Fruit fly (Drosophila melanogaster) whole organism, prepupa: ENCODE results near the gene nkd.
A peak's percentile ranks its signal among the peaks of the same experiment; 100 is the strongest.

Experiments
- Blimp-1 ChIP-seq: fragments of 200-800 bp; sonication (Bioruptor generic); optimal IDR thresholded peaks from 3 replicates; lab custom pipeline; 2017; ENCODE audit warnings: missing biosample characterization, missing genetic modification characterization, mild to moderate bottlenecking, moderate library complexity, missing genetic modification reagents
- CG10631 ChIP-seq: fragments of 200-800 bp; sonication (Bioruptor generic); optimal IDR thresholded peaks from 2 replicates; lab custom pipeline; 2016; ENCODE audit warnings: missing biosample characterization, missing genetic modification characterization
- CG11294 ChIP-seq: fragments of 200-800 bp; sonication (Bioruptor generic); IDR thresholded peaks from 2 replicates; pipeline ENCODE4 v1.3.6; 2022; ENCODE audit warnings: missing biosample characterization, missing genetic modification characterization
- CG11762 ChIP-seq: fragments of 200-800 bp; sonication (Bioruptor generic); optimal IDR thresholded peaks from 3 replicates; lab custom pipeline; 2016; ENCODE audit warnings: missing biosample characterization, missing genetic modification characterization; ENCODE audit not compliant: insufficient read depth
- CG11902 ChIP-seq: fragments of 200-800 bp; sonication (Bioruptor generic); optimal IDR thresholded peaks from 3 replicates; lab custom pipeline; 2016; ENCODE audit warnings: missing biosample characterization, missing genetic modification characterization
- CG1621 ChIP-seq: fragments of 200-800 bp; sonication (Bioruptor generic); optimal IDR thresholded peaks from 3 replicates; lab custom pipeline; 2018; ENCODE audit warnings: missing biosample characterization, mild to moderate bottlenecking, missing genetic modification characterization
- CG16779 ChIP-seq: fragments of 200-800 bp; sonication (Bioruptor generic); optimal IDR thresholded peaks from 3 replicates; lab custom pipeline; 2017; ENCODE audit warnings: missing biosample characterization, mild to moderate bottlenecking, missing genetic modification characterization
- CG3032 ChIP-seq: fragments of 200-800 bp; optimal IDR thresholded peaks from 2 replicates; lab custom pipeline; 2019; ENCODE audit warnings: missing biosample characterization, mild to moderate bottlenecking, missing genetic modification characterization, moderate library complexity
- CG31627 ChIP-seq: fragments of 200-800 bp; sonication (Bioruptor generic); optimal IDR thresholded peaks from 3 replicates; lab custom pipeline; 2016; ENCODE audit warnings: missing biosample characterization, missing genetic modification characterization
- CG34406 ChIP-seq: fragments of 200-800 bp; sonication (Bioruptor generic); optimal IDR thresholded peaks from 3 replicates; lab custom pipeline; 2016; ENCODE audit warnings: missing biosample characterization, missing genetic modification characterization
- CG3919 ChIP-seq: fragments of 200-800 bp; sonication (Bioruptor generic); optimal IDR thresholded peaks from 3 replicates; lab custom pipeline; 2016; ENCODE audit warnings: missing biosample characterization, missing genetic modification characterization
- CG4318 ChIP-seq: fragments of 200-800 bp; sonication (Bioruptor generic); optimal IDR thresholded peaks from 3 replicates; lab custom pipeline; 2017; ENCODE audit warnings: missing biosample characterization, mild to moderate bottlenecking, missing genetic modification characterization
- CG6163 ChIP-seq: fragments of 200-800 bp; sonication (Bioruptor generic); IDR thresholded peaks from 3 replicates; pipeline ENCODE4 v1.3.6; 2022; ENCODE audit warnings: missing biosample characterization, missing genetic modification characterization
- CG6792 ChIP-seq: fragments of 200-800 bp; sonication (Bioruptor generic); optimal IDR thresholded peaks from 3 replicates; lab custom pipeline; 2016; ENCODE audit warnings: missing biosample characterization, missing genetic modification characterization
- CG6808 ChIP-seq: fragments of 200-800 bp; sonication (Bioruptor generic); optimal IDR thresholded peaks from 3 replicates; lab custom pipeline; 2017; ENCODE audit warnings: missing biosample characterization, missing genetic modification characterization, mild to moderate bottlenecking, moderate library complexity, missing genetic modification reagents
- CG6854 ChIP-seq: fragments of 200-800 bp; sonication (Bioruptor generic); optimal IDR thresholded peaks from 2 replicates; lab custom pipeline; 2017; ENCODE audit warnings: missing biosample characterization, mild to moderate bottlenecking, missing genetic modification characterization
- CG7368 ChIP-seq: fragments of 200-800 bp; sonication (Bioruptor generic); optimal IDR thresholded peaks from 3 replicates; lab custom pipeline; 2016; ENCODE audit warnings: missing biosample characterization, missing genetic modification characterization
- CG8119 ChIP-seq: fragments of 200-800 bp; sonication (Bioruptor generic); IDR thresholded peaks from 3 replicates; pipeline ENCODE4 v1.3.6; 2022; ENCODE audit warnings: missing biosample characterization, missing genetic modification characterization
- CG9139 ChIP-seq: fragments of 200-800 bp; sonication (Bioruptor generic); optimal IDR thresholded peaks from 3 replicates; lab custom pipeline; 2017; ENCODE audit warnings: missing biosample characterization, mild to moderate bottlenecking, missing genetic modification characterization
- Eip75B ChIP-seq: fragments of 200-800 bp; sonication (Bioruptor generic); optimal IDR thresholded peaks from 3 replicates; lab custom pipeline; 2016; ENCODE audit warnings: missing biosample characterization, missing genetic modification characterization
- Eip78C ChIP-seq: fragments of 200-800 bp; sonication (Bioruptor generic); peaks from one replicate; lab custom pipeline; 2016; ENCODE audit warnings: missing biosample characterization, missing genetic modification characterization
- Eip93F ChIP-seq: fragments of 200-800 bp; sonication (Bioruptor generic); optimal IDR thresholded peaks from 2 replicates; lab custom pipeline; 2016; ENCODE audit warnings: missing biosample characterization, mild to moderate bottlenecking, missing genetic modification characterization
- Ets96B ChIP-seq: fragments of 200-800 bp; optimal IDR thresholded peaks from 2 replicates; lab custom pipeline; 2019; ENCODE audit warnings: missing biosample characterization, mild to moderate bottlenecking, missing genetic modification characterization, moderate library complexity
- Hr38 ChIP-seq: sonication (Bioruptor generic); optimal IDR thresholded peaks from 2 replicates; lab custom pipeline; 2016; ENCODE audit warnings: missing biosample characterization, missing genetic modification characterization
- Hr39 ChIP-seq: fragments of 200-800 bp; sonication (Bioruptor generic); optimal IDR thresholded peaks from 2 replicates; lab custom pipeline; 2016; ENCODE audit warnings: missing biosample characterization, missing genetic modification characterization
- Lpt ChIP-seq: fragments of 200-800 bp; sonication (Bioruptor generic); optimal IDR thresholded peaks from 3 replicates; lab custom pipeline; 2016; ENCODE audit warnings: missing biosample characterization, missing genetic modification characterization
- Met ChIP-seq: fragments of 200-800 bp; sonication (Bioruptor generic); optimal IDR thresholded peaks from 3 replicates; lab custom pipeline; 2016; ENCODE audit warnings: missing biosample characterization, missing genetic modification characterization
- OdsH ChIP-seq: fragments of 200-800 bp; sonication (Bioruptor generic); optimal IDR thresholded peaks from 3 replicates; lab custom pipeline; 2016; ENCODE audit warnings: missing biosample characterization, missing genetic modification characterization
- Smox ChIP-seq: fragments of 200-800 bp; sonication (Bioruptor generic); optimal IDR thresholded peaks from 3 replicates; lab custom pipeline; 2016; ENCODE audit warnings: missing biosample characterization, missing genetic modification characterization
- Sox102F ChIP-seq: fragments of 200-800 bp; sonication (Bioruptor generic); optimal IDR thresholded peaks from 2 replicates; lab custom pipeline; 2016; ENCODE audit warnings: missing biosample characterization, mild to moderate bottlenecking, missing genetic modification characterization
- Sox14 ChIP-seq: fragments of 200-800 bp; sonication (Bioruptor generic); optimal IDR thresholded peaks from 3 replicates; lab custom pipeline; 2016; ENCODE audit warnings: missing biosample characterization, missing genetic modification characterization
- Sox15 ChIP-seq: fragments of 200-800 bp; sonication (Bioruptor generic); optimal IDR thresholded peaks from 3 replicates; lab custom pipeline; 2016; ENCODE audit warnings: missing biosample characterization, missing genetic modification characterization
- achi ChIP-seq: fragments of 200-800 bp; sonication (Bioruptor generic); optimal IDR thresholded peaks from 3 replicates; lab custom pipeline; 2016; ENCODE audit warnings: missing biosample characterization, missing genetic modification characterization
- cyc ChIP-seq: fragments of 200-800 bp; sonication (Bioruptor generic); optimal IDR thresholded peaks from 3 replicates; lab custom pipeline; 2016; ENCODE audit warnings: missing biosample characterization, missing genetic modification characterization
- eg ChIP-seq: fragments of 200-800 bp; sonication (Bioruptor generic); IDR thresholded peaks from 3 replicates; pipeline ENCODE4 v1.3.6; 2022; ENCODE audit warnings: missing biosample characterization, missing genetic modification characterization
- esn ChIP-seq: fragments of 200-800 bp; sonication (Bioruptor generic); optimal IDR thresholded peaks from 2 replicates; lab custom pipeline; 2016; ENCODE audit warnings: missing biosample characterization, mild to moderate bottlenecking, missing genetic modification characterization, moderate library complexity
- fd59A ChIP-seq: fragments of 200-800 bp; sonication (Bioruptor generic); optimal IDR thresholded peaks from 2 replicates; lab custom pipeline; 2017; ENCODE audit warnings: missing biosample characterization, mild to moderate bottlenecking, missing genetic modification characterization, missing genetic modification reagents
- fkh ChIP-seq: fragments of 200-800 bp; sonication (Bioruptor generic); optimal IDR thresholded peaks from 3 replicates; lab custom pipeline; 2017; ENCODE audit warnings: missing biosample characterization, mild to moderate bottlenecking, missing genetic modification characterization, moderate library complexity
- net ChIP-seq: fragments of 200-800 bp; sonication (Bioruptor generic); optimal IDR thresholded peaks from 3 replicates; lab custom pipeline; 2016; ENCODE audit warnings: missing biosample characterization, missing genetic modification characterization
- pdm3 ChIP-seq: fragments of 200-800 bp; sonication (Bioruptor generic); optimal IDR thresholded peaks from 3 replicates; lab custom pipeline; 2016; ENCODE audit warnings: missing biosample characterization, missing genetic modification characterization
- salr ChIP-seq, 2 experiments: fragments of 200-800 bp; sonication (Bioruptor generic); optimal IDR thresholded peaks; 3 replicates each; lab custom pipeline; 2016 to 2018; ENCODE audit warnings: missing biosample characterization in 2 of 2, missing genetic modification characterization in 2 of 2, mild to moderate bottlenecking in 1 of 2
- spab ChIP-seq: fragments of 200-800 bp; sonication (Bioruptor generic); optimal IDR thresholded peaks from 2 replicates; lab custom pipeline; 2017; ENCODE audit warnings: missing biosample characterization, mild to moderate bottlenecking, missing genetic modification characterization, missing genetic modification reagents
- ss ChIP-seq, 2 experiments: fragments of 200-800 bp; sonication (Bioruptor generic); optimal IDR thresholded peaks; 2 replicates in 1 of 2; 3 replicates in 1 of 2; lab custom pipeline; 2017 to 2018; ENCODE audit warnings: mild to moderate bottlenecking in 2 of 2, missing biosample characterization in 2 of 2, missing genetic modification characterization in 2 of 2, moderate library complexity in 1 of 2

The nkd gene

DNA sequence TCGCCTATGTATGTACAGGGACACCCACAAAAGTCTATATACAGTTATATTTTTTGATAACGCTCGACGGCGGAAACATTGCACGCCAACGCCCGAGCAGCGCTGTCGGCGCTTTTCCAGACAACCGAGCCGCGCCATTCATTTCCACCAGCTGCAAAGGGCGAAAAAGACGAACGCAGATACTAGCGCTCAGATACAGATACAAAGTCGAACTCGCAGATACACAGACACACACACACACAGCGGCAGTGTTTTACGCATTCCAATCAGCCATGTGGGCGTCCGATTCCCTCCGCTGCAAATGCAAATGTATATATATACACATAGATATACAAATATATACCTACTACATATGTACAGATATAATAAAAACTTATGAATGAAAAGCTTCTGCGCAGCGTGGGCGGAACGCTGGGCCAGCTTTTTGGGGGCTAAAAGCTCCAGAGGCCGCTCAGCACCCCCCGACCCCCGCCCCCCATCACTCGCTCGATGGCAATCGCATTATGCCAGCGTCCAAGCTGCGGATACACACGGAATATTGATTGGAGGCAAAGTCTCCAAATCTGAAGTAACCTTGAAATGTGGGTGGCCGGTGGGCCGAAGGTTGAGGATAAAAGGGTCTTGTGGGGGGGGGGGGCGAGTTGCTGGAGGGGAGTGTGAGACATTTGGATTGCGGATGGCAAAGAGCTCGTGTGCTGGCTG is 46.3 kb upstream of the nkd start (continued):
- TF ChIP-seq Sox14 (GFP tag; lab: Kevin White, UChicago) (no peak), achi (peak; percentile 11), CG1621 (tag; lab: Kevin White, UChicago) (no peak), Sox15 (GFP tag; lab: Kevin White, UChicago) (no peak), Lpt (GFP tag; lab: Kevin White, UChicago) (no peak), CG6808 (GFP tag; lab: Kevin White, UChicago) (peak; percentile 62), Eip78C (GFP tag; lab: Kevin White, UChicago) (peak; percentile 35), CG7368 (GFP tag; lab: Kevin White, UChicago) (peak; percentile 22), fd59A (no peak), CG11294 (GFP tag; lab: Robert Waterston, UW) (no peak), ss (GFP tag; optimal IDR thresholded peaks at IDR 0.05; lab: Kevin White, UChicago) (peak; percentile 27 to 70), Ets96B (no peak), CG8119 (no peak), net (GFP tag; lab: Kevin White, UChicago) (no peak), CG16779 (tag; lab: Kevin White, UChicago) (peak; percentile 91), Hr39 (GFP tag; lab: Kevin White, UChicago) (no peak), pdm3 (GFP tag; lab: Kevin White, UChicago) (no peak), Eip93F (GFP tag; lab: Kevin White, UChicago) (peak; percentile 8), Hr38 (no peak), OdsH (GFP tag; lab: Kevin White, UChicago) (no peak), Met (peak; percentile 21)

DNA sequence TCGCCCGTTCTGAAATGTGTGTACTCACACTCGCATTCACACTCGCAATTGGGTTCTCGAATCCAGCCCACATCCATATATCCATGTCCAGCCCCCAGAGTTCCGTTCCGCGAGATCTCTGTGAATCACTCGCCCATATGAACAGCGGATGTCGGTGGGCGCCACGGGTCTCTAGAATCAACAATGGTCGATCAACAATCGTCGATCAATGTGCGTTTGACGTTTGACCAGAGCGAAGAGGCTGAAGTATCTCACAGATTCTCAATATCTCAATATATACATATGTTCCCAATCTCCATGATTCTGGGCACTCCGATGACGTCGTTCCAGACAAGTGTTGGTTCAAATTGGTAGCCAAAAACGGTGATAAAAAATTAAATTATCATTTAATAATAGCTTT is 43.9 kb upstream of the nkd start:
- TF ChIP-seq cyc (GFP tag; lab: Kevin White, UChicago), result no peak
- TF ChIP-seq CG9139 (GFP tag; lab: Kevin White, UChicago), result no peak
- no peak for TF ChIP-seq pdm3 (GFP tag; lab: Kevin White, UChicago)
- TF ChIP-seq CG7368 (GFP tag; lab: Kevin White, UChicago), result no peak
- TF ChIP-seq CG6163 (GFP tag; lab: Robert Waterston, UW), result no peak
- TF ChIP-seq Hr38, result no peak
- no peak for TF ChIP-seq CG34406 (GFP tag; lab: Kevin White, UChicago)
- TF ChIP-seq salr (GFP tag; optimal IDR thresholded peaks at IDR 0.05; lab: Kevin White, UChicago), result no peak
- TF ChIP-seq CG6808 (GFP tag; lab: Kevin White, UChicago), result no peak
- TF ChIP-seq Blimp-1, result no peak
- no peak for TF ChIP-seq CG11762 (GFP tag; lab: Kevin White, UChicago)
- TF ChIP-seq CG10631 (GFP tag; lab: Kevin White, UChicago), result no peak
- TF ChIP-seq Smox (GFP tag; lab: Kevin White, UChicago), result no peak
- TF ChIP-seq Eip78C (GFP tag; lab: Kevin White, UChicago), result no peak
- no peak for TF ChIP-seq CG4318 (GFP tag; lab: Kevin White, UChicago)
- no peak for TF ChIP-seq CG6854

dm6 chr3L:19087369-19088275 is 42.4 kb upstream of the nkd start:
- TF ChIP-seq Smox (GFP tag; lab: Kevin White, UChicago), result no peak
- TF ChIP-seq CG4318 (GFP tag; lab: Kevin White, UChicago), result no peak
- TF ChIP-seq CG34406 (GFP tag; lab: Kevin White, UChicago), result peak; percentile 56
- TF ChIP-seq CG6163 (GFP tag; lab: Robert Waterston, UW), result no peak
- TF ChIP-seq Sox102F (GFP tag; lab: Kevin White, UChicago), result no peak
- peak; percentile 33 for TF ChIP-seq CG10631 (GFP tag; lab: Kevin White, UChicago)
- TF ChIP-seq CG7368 (GFP tag; lab: Kevin White, UChicago), result peak; percentile 17
- peak; percentile 28 for TF ChIP-seq esn (GFP tag; lab: Kevin White, UChicago)
- TF ChIP-seq CG11902 (GFP tag; lab: Kevin White, UChicago), result no peak
- peak; percentile 23 for TF ChIP-seq achi
- TF ChIP-seq Sox14 (GFP tag; lab: Kevin White, UChicago), result no peak
- TF ChIP-seq fkh (GFP tag; lab: Kevin White, UChicago), result no peak
- TF ChIP-seq CG16779 (tag; lab: Kevin White, UChicago), result peak; percentile 20
- no peak for TF ChIP-seq CG6808 (GFP tag; lab: Kevin White, UChicago)
- peak; percentile 34 for TF ChIP-seq CG3032 (tag; lab: Kevin White, UChicago)
- peak; percentile 0 for TF ChIP-seq CG31627
- TF ChIP-seq CG11762 (GFP tag; lab: Kevin White, UChicago), result no peak
- peak; percentile 9 for TF ChIP-seq Blimp-1
- TF ChIP-seq CG3919 (GFP tag; lab: Kevin White, UChicago), result peak; percentile 15
- peak; percentile 37; the same call in 1 of the 3 replicates for TF ChIP-seq eg (GFP tag; lab: Robert Waterston, UW)
- no peak for TF ChIP-seq Eip75B (GFP tag; lab: Kevin White, UChicago)
- peak; percentile 10 for TF ChIP-seq spab (GFP tag; lab: Kevin White, UChicago)
- TF ChIP-seq CG6792 (GFP tag; lab: Kevin White, UChicago), result peak; percentile 23
- peak; percentile 19 for TF ChIP-seq cyc (GFP tag; lab: Kevin White, UChicago)
